Worm (Caenorhabditis elegans): ENCODE measurements around the gene C24A3.4.

- TF ChIP-seq sup-37 (GFP tag; optimal IDR thresholded peaks at IDR 0.05) (no peak), mdl-1 (tag; optimal IDR thresholded peaks at IDR 0.05) (no peak), snpc-4 (tag; optimal IDR thresholded peaks at IDR 0.05) (no peak), fkh-4 (tag; optimal IDR thresholded peaks at IDR 0.05; ENCODE audit: borderline replicate concordance) (no peak), unc-62 (GFP tag; optimal IDR thresholded peaks at IDR 0.05) (no peak), pqm-1 (tag; optimal IDR thresholded peaks at IDR 0.05) (no peak), efl-1 (optimal IDR thresholded peaks at IDR 0.05) (no peak), efl-1 (GFP tag; optimal IDR thresholded peaks at IDR 0.05 in 1 of 2) (no peak), tlp-1 (tag; optimal IDR thresholded peaks at IDR 0.05) (no peak), ceh-8 (GFP tag; optimal IDR thresholded peaks at IDR 0.05) (no peak), fkh-10 (GFP tag; optimal IDR thresholded peaks at IDR 0.05) (no peak), nhr-237 (tag; optimal IDR thresholded peaks at IDR 0.05) (no peak), nhr-11 (tag; optimal IDR thresholded peaks at IDR 0.05) (no peak), sox-4 (tag; optimal IDR thresholded peaks at IDR 0.05) (no peak)
These were observed 29.4 kb downstream of the C24A3.4 start, which contains the start of gene T25B6.5 for ce11 chrX:9021645-9022044.
